Fruit fly (Drosophila melanogaster) whole organism, embryonic: ENCODE data around the gene PH4alphaNE3.

Source experiments
- Abd-B ChIP-seq: fragments of 200-800 bp; sonication (Bioruptor generic); optimal IDR thresholded peaks from 2 replicates; lab custom pipeline; 2018; ENCODE audit warnings: missing biosample characterization, mild to moderate bottlenecking, missing genetic modification characterization, moderate library complexity
- Atf3 ChIP-seq: fragments of 200-800 bp; sonication (Bioruptor generic); optimal IDR thresholded peaks from 3 replicates; lab custom pipeline; 2016; ENCODE audit warnings: missing biosample characterization, missing genetic modification characterization
- Bdp1 ChIP-seq: fragments of 200-800 bp; sonication (Bioruptor generic); optimal IDR thresholded peaks from 3 replicates; lab custom pipeline; 2016; ENCODE audit warnings: missing biosample characterization, missing genetic modification characterization
- Bteb2 ChIP-seq: fragments of 200-800 bp; sonication (Bioruptor generic); optimal IDR thresholded peaks from 2 replicates; lab custom pipeline; 2016; ENCODE audit warnings: missing biosample characterization, missing genetic modification characterization
- CG10209 ChIP-seq: fragments of 200-800 bp; sonication (Bioruptor generic); optimal IDR thresholded peaks from 3 replicates; lab custom pipeline; 2017; ENCODE audit warnings: missing biosample characterization, mild to moderate bottlenecking, missing genetic modification characterization, missing genetic modification reagents
- CG10431 ChIP-seq: fragments of 200-800 bp; sonication (Bioruptor generic); optimal IDR thresholded peaks from 3 replicates; lab custom pipeline; 2018; ENCODE audit warnings: missing biosample characterization, mild to moderate bottlenecking, missing genetic modification characterization
- CG10959 ChIP-seq: fragments of 200-800 bp; sonication (Bioruptor generic); IDR thresholded peaks from 2 replicates; pipeline ENCODE4 v1.3.6; 2022; ENCODE audit warnings: missing biosample characterization, missing genetic modification characterization
- CG15601 ChIP-seq: fragments of 200-800 bp; sonication (Bioruptor generic); optimal IDR thresholded peaks from 3 replicates; lab custom pipeline; 2019; ENCODE audit warnings: missing biosample characterization, mild to moderate bottlenecking, missing genetic modification characterization, moderate library complexity
- CG18476 ChIP-seq: fragments of 200-800 bp; sonication (Bioruptor generic); optimal IDR thresholded peaks from 2 replicates; lab custom pipeline; 2016; ENCODE audit warnings: missing biosample characterization, mild to moderate bottlenecking, missing genetic modification characterization
- CG31224 ChIP-seq: fragments of 200-800 bp; sonication (Bioruptor generic); IDR thresholded peaks from 2 replicates; pipeline ENCODE4 v1.3.6; 2022; ENCODE audit warnings: missing biosample characterization, missing genetic modification characterization
- CG4707 ChIP-seq: fragments of 200-800 bp; sonication (Bioruptor generic); optimal IDR thresholded peaks from 2 replicates; lab custom pipeline; 2018; ENCODE audit warnings: missing biosample characterization, mild to moderate bottlenecking, missing genetic modification characterization, moderate library complexity
- CG6654 ChIP-seq: fragments of 200-800 bp; sonication (Bioruptor generic); optimal IDR thresholded peaks from 2 replicates; lab custom pipeline; 2017; ENCODE audit warnings: missing biosample characterization, mild to moderate bottlenecking, missing genetic modification characterization
- CG8290 ChIP-seq, 3 experiments: fragments of 200-800 bp; sonication (Bioruptor generic); optimal IDR thresholded peaks; 2 replicates each; lab custom pipeline; 2016 to 2019; ENCODE audit warnings: missing biosample characterization in 3 of 3, missing genetic modification characterization in 3 of 3, mild to moderate bottlenecking in 2 of 3, moderate library complexity in 1 of 3
- CG9727 ChIP-seq: fragments of 200-800 bp; sonication (Bioruptor generic); optimal IDR thresholded peaks from 3 replicates; lab custom pipeline; 2017; ENCODE audit warnings: missing biosample characterization, mild to moderate bottlenecking, missing genetic modification characterization
- D ChIP-seq, 2 experiments: fragments of 200-800 bp in 1 of 2; fragments of >200 bp in 1 of 2; sonication (Bioruptor generic) in 1 of 2; optimal IDR thresholded peaks; 2 replicates in 1 of 2; 3 replicates in 1 of 2; lab custom pipeline; 2017; ENCODE audit warnings: mild to moderate bottlenecking in 1 of 2, missing biosample characterization in 1 of 2, missing genetic modification characterization in 1 of 2, missing genetic modification reagents in 1 of 2
- Eip74EF ChIP-seq, 2 experiments: fragments of 200-800 bp in 1 of 2; fragments of >200 bp in 1 of 2; sonication (Bioruptor generic) in 1 of 2; optimal IDR thresholded peaks; 2 replicates each; lab custom pipeline; 2017 to 2019; ENCODE audit warnings: missing biosample characterization in 2 of 2, missing genetic modification characterization in 2 of 2, mild to moderate bottlenecking in 1 of 2, moderate library complexity in 1 of 2
- Ets65A ChIP-seq: fragments of 200-800 bp; sonication (Bioruptor generic); peaks from one replicate; lab custom pipeline; 2016; ENCODE audit warnings: missing biosample characterization, missing genetic modification characterization
- HHEX ChIP-seq: fragments of 200-800 bp; sonication (Bioruptor generic); optimal IDR thresholded peaks from 3 replicates; lab custom pipeline; 2017; ENCODE audit warnings: missing biosample characterization, mild to moderate bottlenecking, missing genetic modification characterization, missing genetic modification reagents
- Hey ChIP-seq: fragments of 200-800 bp; sonication (Bioruptor generic); optimal IDR thresholded peaks from 3 replicates; lab custom pipeline; 2018; ENCODE audit warnings: missing biosample characterization, mild to moderate bottlenecking, missing genetic modification characterization
- Hr39 ChIP-seq: fragments of >200 bp; optimal IDR thresholded peaks from 2 replicates; lab custom pipeline; 2017
- Lhr ChIP-seq: fragments of 200-800 bp; sonication (Bioruptor generic); optimal IDR thresholded peaks from 3 replicates; lab custom pipeline; 2017; ENCODE audit warnings: mild to moderate bottlenecking, missing biosample characterization, missing genetic modification reagents, missing genetic modification characterization
- MTF-1 ChIP-seq: fragments of 200-800 bp; sonication (Bioruptor generic); optimal IDR thresholded peaks from 2 replicates; lab custom pipeline; 2018; ENCODE audit warnings: missing biosample characterization, mild to moderate bottlenecking, missing genetic modification characterization, borderline replicate concordance
- Mad ChIP-seq: fragments of 200-800 bp; sonication (Bioruptor generic); optimal IDR thresholded peaks from 2 replicates; lab custom pipeline; 2016; ENCODE audit warnings: missing biosample characterization, missing genetic modification characterization
- NC2β ChIP-seq: fragments of 200-800 bp; sonication (Bioruptor generic); optimal IDR thresholded peaks from 2 replicates; lab custom pipeline; 2016; ENCODE audit warnings: missing biosample characterization, missing genetic modification characterization
- PHDP ChIP-seq: fragments of 200-800 bp; sonication (Bioruptor generic); optimal IDR thresholded peaks from 3 replicates; lab custom pipeline; 2018; ENCODE audit warnings: missing biosample characterization, mild to moderate bottlenecking, missing genetic modification characterization, moderate library complexity
- Ptx1 ChIP-seq: fragments of 200-800 bp; sonication (Bioruptor generic); IDR thresholded peaks from 2 replicates; pipeline ENCODE4 v1.3.6; 2022; ENCODE audit warnings: missing biosample characterization, missing genetic modification characterization
- ara ChIP-seq: fragments of 200-800 bp; sonication (Bioruptor generic); IDR thresholded peaks from 2 replicates; pipeline ENCODE4 v1.3.6; 2022; ENCODE audit warnings: missing biosample characterization, missing genetic modification characterization
- chif ChIP-seq, 2 experiments: fragments of 200-800 bp; sonication (Bioruptor generic); optimal IDR thresholded peaks; 3 replicates each; lab custom pipeline; 2016; ENCODE audit warnings: missing biosample characterization in 2 of 2, missing genetic modification characterization in 2 of 2
- chinmo ChIP-seq: fragments of 200-800 bp; sonication (Bioruptor generic); IDR thresholded peaks from 4 replicates; pipeline ENCODE4 v1.3.6; 2022; ENCODE audit warnings: missing biosample characterization, missing genetic modification characterization; ENCODE audit not compliant: partially characterized antibody
- chn ChIP-seq: fragments of 200-800 bp; sonication (Bioruptor generic); optimal IDR thresholded peaks from 2 replicates; lab custom pipeline; 2016; ENCODE audit warnings: missing biosample characterization, missing genetic modification characterization
- crol ChIP-seq: fragments of 200-800 bp; sonication (Bioruptor generic); IDR thresholded peaks from 2 replicates; pipeline ENCODE4 v1.3.6; 2022; ENCODE audit warnings: missing biosample characterization, missing genetic modification characterization
- dan ChIP-seq: fragments of 200-800 bp; sonication (Bioruptor generic); IDR thresholded peaks from 2 replicates; pipeline ENCODE4 v1.3.6; 2022; ENCODE audit warnings: missing biosample characterization, missing genetic modification characterization
- dmrt99B ChIP-seq: fragments of 200-800 bp; sonication (Bioruptor generic); optimal IDR thresholded peaks from 2 replicates; lab custom pipeline; 2018; ENCODE audit warnings: missing biosample characterization, mild to moderate bottlenecking, missing genetic modification characterization, moderate library complexity
- en ChIP-seq: fragments of 200-800 bp; sonication (Bioruptor generic); optimal IDR thresholded peaks from 2 replicates; lab custom pipeline; 2016; ENCODE audit warnings: missing biosample characterization, missing genetic modification characterization
- fu2 ChIP-seq: fragments of 200-800 bp; sonication (Bioruptor generic); optimal IDR thresholded peaks from 2 replicates; lab custom pipeline; 2016; ENCODE audit warnings: missing biosample characterization, missing genetic modification characterization
- gsb-n ChIP-seq: fragments of 200-800 bp; sonication (Bioruptor generic); optimal IDR thresholded peaks from 3 replicates; lab custom pipeline; 2018; ENCODE audit warnings: missing biosample characterization, mild to moderate bottlenecking, missing genetic modification characterization
- her ChIP-seq: fragments of 200-800 bp; sonication (Bioruptor generic); optimal IDR thresholded peaks from 2 replicates; lab custom pipeline; 2016; ENCODE audit warnings: missing biosample characterization, missing genetic modification characterization
- jumu ChIP-seq: fragments of 200-800 bp; sonication (Bioruptor generic); optimal IDR thresholded peaks from 3 replicates; lab custom pipeline; 2016; ENCODE audit warnings: missing biosample characterization, missing genetic modification characterization
- kay ChIP-seq: fragments of 200-800 bp; sonication (Bioruptor generic); optimal IDR thresholded peaks from 2 replicates; lab custom pipeline; 2016; ENCODE audit warnings: missing biosample characterization, missing genetic modification characterization
- kni ChIP-seq: fragments of 200-800 bp; sonication (Bioruptor generic); optimal IDR thresholded peaks from 3 replicates; lab custom pipeline; 2017; ENCODE audit warnings: mild to moderate bottlenecking, missing biosample characterization, missing genetic modification reagents, missing genetic modification characterization
- otp ChIP-seq: fragments of 200-800 bp; sonication (Bioruptor generic); IDR thresholded peaks from 3 replicates; pipeline ENCODE4, ENCODE4 v1.3.6; 2022; ENCODE audit warnings: missing biosample characterization, missing genetic modification characterization
- pnt ChIP-seq: fragments of 200-800 bp; sonication (Bioruptor generic); optimal IDR thresholded peaks from 3 replicates; lab custom pipeline; 2016; ENCODE audit warnings: missing biosample characterization, missing genetic modification characterization
- pros ChIP-seq: fragments of 200-800 bp; sonication (Bioruptor generic); optimal IDR thresholded peaks from 3 replicates; lab custom pipeline; 2019; ENCODE audit warnings: missing biosample characterization, mild to moderate bottlenecking, missing genetic modification characterization, moderate library complexity
- shn ChIP-seq: fragments of 200-800 bp; sonication (Bioruptor generic); optimal IDR thresholded peaks from 3 replicates; lab custom pipeline; 2016; ENCODE audit warnings: missing biosample characterization, missing genetic modification characterization
- ssp ChIP-seq: fragments of 200-800 bp; sonication (Bioruptor generic); IDR thresholded peaks from 2 replicates; pipeline ENCODE4 v1.3.6; 2022; ENCODE audit warnings: missing biosample characterization, missing genetic modification characterization
- stwl ChIP-seq: fragments of 200-800 bp; sonication (Bioruptor generic); optimal IDR thresholded peaks from 3 replicates; lab custom pipeline; 2018; ENCODE audit warnings: missing biosample characterization, mild to moderate bottlenecking, missing genetic modification characterization, moderate library complexity
- tin ChIP-seq: fragments of 200-800 bp; sonication (Bioruptor generic); optimal IDR thresholded peaks from 3 replicates; lab custom pipeline; 2016; ENCODE audit warnings: missing biosample characterization, missing genetic modification characterization
- tna ChIP-seq: fragments of 200-800 bp; sonication (Bioruptor generic); IDR thresholded peaks from 2 replicates; pipeline ENCODE4 v1.3.6; 2022; ENCODE audit warnings: missing biosample characterization, missing genetic modification characterization; ENCODE audit not compliant: partially characterized antibody

PH4alphaNE3 gene

DNA sequence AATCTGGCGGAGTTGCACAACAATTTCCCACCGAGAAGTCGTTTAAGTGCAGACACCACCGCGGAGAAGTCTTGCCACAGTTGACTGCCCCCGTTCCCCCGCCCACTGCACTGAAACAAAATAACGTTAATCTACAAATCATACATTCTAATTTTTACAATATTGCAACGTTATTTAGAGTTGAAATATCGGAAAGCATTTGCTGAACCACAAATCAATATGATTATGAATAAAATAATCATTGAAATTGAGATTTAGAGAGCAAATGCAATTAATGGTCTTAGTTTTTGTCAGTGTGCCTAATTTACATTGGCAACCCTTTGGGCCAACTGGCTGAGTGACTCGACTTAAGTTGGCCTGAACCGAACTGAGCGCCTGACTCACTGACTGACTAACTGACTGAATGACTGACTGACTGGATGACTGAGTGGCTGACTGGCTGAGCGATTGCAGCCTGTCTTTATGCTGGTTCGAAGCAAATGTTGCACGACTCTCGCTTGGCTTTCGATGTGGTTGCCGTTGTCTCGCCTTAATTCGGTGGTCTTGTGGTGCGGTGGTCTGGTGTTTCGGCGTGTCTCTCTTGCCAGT lies 33.3 kb upstream of the PH4alphaNE3 start (continued):
- TF ChIP-seq otp (GFP tag; lab: Robert Waterston, UW) (peak; percentile 78), Hr39 (lab: Kevin White, UChicago) (no peak), CG18476 (GFP tag; lab: Kevin White, UChicago) (peak; percentile 56), Eip74EF (GFP tag; optimal IDR thresholded peaks at IDR 0.05; lab: Kevin White, UChicago) (peak in 1 of 2 experiments; percentile 69), pros (GFP tag; lab: Kevin White, UChicago) (peak; percentile 76), fu2 (GFP tag; lab: Kevin White, UChicago) (peak; percentile 23), D (optimal IDR thresholded peaks at IDR 0.05; lab: Kevin White, UChicago) (no peak), D (GFP tag; optimal IDR thresholded peaks at IDR 0.05; lab: Kevin White, UChicago) (peak; percentile 75), CG8290 (GFP tag; optimal IDR thresholded peaks at IDR 0.05; lab: Kevin White, UChicago) (peak; percentile 36), CG8290 (tag; optimal IDR thresholded peaks at IDR 0.05; lab: Kevin White, UChicago) (peak in 1 of 2 experiments; percentile 91), jumu (GFP tag; lab: Kevin White, UChicago) (peak; percentile 71), CG10431 (GFP tag; lab: Kevin White, UChicago) (peak; percentile 35), tna (GFP tag; lab: Robert Waterston, UW) (no peak), dan (0 out of 2 replicates have a peak, but pooled peaks have one; percentile 31), kni (peak; percentile 83), stwl (tag; lab: Kevin White, UChicago) (peak; percentile 25), NC2β (peak; percentile 62), pnt (peak; percentile 67), Ets65A (peak; percentile 66), ara (GFP tag; lab: Robert Waterston, UW) (peak; percentile 86), Hey (tag; lab: Kevin White, UChicago) (no peak), Lhr (GFP tag; lab: Kevin White, UChicago) (peak; percentile 41), her (GFP tag; lab: Kevin White, UChicago) (peak; percentile 28), crol (GFP tag; lab: Robert Waterston, UW) (no peak), CG9727 (peak; percentile 56), HHEX (GFP tag; lab: Kevin White, UChicago) (peak; percentile 79), CG4707 (GFP tag; lab: Kevin White, UChicago) (peak; percentile 51), CG10959 (GFP tag; lab: Robert Waterston, UW) (peak; percentile 58; the same call in 1 of the 2 replicates), en (GFP tag; lab: Kevin White, UChicago) (peak; percentile 66), Mad (GFP tag; lab: Kevin White, UChicago) (peak; percentile 36), gsb-n (peak; percentile 83), CG31224 (GFP tag; lab: Robert Waterston, UW) (peak; percentile 39; the same call in 1 of the 2 replicates), shn (GFP tag; lab: Kevin White, UChicago) (peak; percentile 13), tin (GFP tag; lab: Kevin White, UChicago) (peak; percentile 73), kay (peak; percentile 45), Bdp1 (GFP tag; lab: Kevin White, UChicago) (no peak), ssp (GFP tag; lab: Robert Waterston, UW) (peak; percentile 61; the same call in 1 of the 2 replicates), dmrt99B (tag; lab: Kevin White, UChicago) (peak; percentile 91), Abd-B (peak; percentile 58), chn (GFP tag; lab: Kevin White, UChicago) (peak; percentile 66), Ptx1 (GFP tag; lab: Robert Waterston, UW) (peak; percentile 87), PHDP (tag; lab: Kevin White, UChicago) (peak; percentile 86), CG6654 (peak; percentile 39), Atf3 (GFP tag; lab: Kevin White, UChicago) (peak; percentile 68), chinmo (GFP tag; lab: Robert Waterston, UW) (peak; percentile 36; the same call in 1 of the 4 replicates), CG15601 (peak; percentile 82), Bteb2 (GFP tag; lab: Kevin White, UChicago) (peak; percentile 61), chif (GFP tag; optimal IDR thresholded peaks at IDR 0.05; lab: Kevin White, UChicago) (peak; percentile 70 to 76), CG10209 (GFP tag; lab: Kevin White, UChicago) (peak; percentile 85), MTF-1 (peak; percentile 37)
